Fruit fly (Drosophila melanogaster) whole organism, wandering third instar larva: ENCODE measurements around the gene hoip.

Source experiments
- CG32264 ChIP-seq: fragments of 200-800 bp; sonication (Bioruptor generic); optimal IDR thresholded peaks from 2 replicates; lab custom pipeline; 2016; ENCODE audit warnings: missing biosample characterization, missing genetic modification characterization
- CrebA ChIP-seq: fragments of 200-800 bp; sonication (Bioruptor generic); optimal IDR thresholded peaks from 2 replicates; lab custom pipeline; 2016; ENCODE audit warnings: missing biosample characterization, mild to moderate bottlenecking, missing genetic modification characterization, borderline replicate concordance
- Dfd ChIP-seq: fragments of >200 bp; optimal IDR thresholded peaks from 2 replicates; lab custom pipeline; 2017; ENCODE audit warnings: missing biosample characterization, missing genetic modification characterization
- Dif ChIP-seq: fragments of 200-275, 200-300 bp; sonication (Bioruptor generic); optimal IDR thresholded peaks from 2 replicates; lab custom pipeline; 2018; ENCODE audit warnings: missing biosample characterization, missing genetic modification characterization; ENCODE audit not compliant: partially characterized antibody
- GATAd ChIP-seq: sonication (Bioruptor generic); optimal IDR thresholded peaks from 2 replicates; lab custom pipeline; 2016; ENCODE audit warnings: missing biosample characterization, missing genetic modification characterization
- HLH106 ChIP-seq: fragments of 200-800 bp; optimal IDR thresholded peaks from 3 replicates; lab custom pipeline; 2019; ENCODE audit warnings: missing biosample characterization, mild to moderate bottlenecking, missing genetic modification characterization, moderate library complexity
- Hnf4 ChIP-seq: fragments of 200-800 bp; sonication (Bioruptor generic); optimal IDR thresholded peaks from 2 replicates; lab custom pipeline; 2016; ENCODE audit warnings: missing biosample characterization, mild to moderate bottlenecking, missing genetic modification characterization
- Hr78 ChIP-seq: fragments of >200 bp; optimal IDR thresholded peaks from 2 replicates; lab custom pipeline; 2017; ENCODE audit warnings: missing biosample characterization, missing genetic modification characterization
- Hr83 ChIP-seq: fragments of 200-300 bp; sonication (Bioruptor generic); optimal IDR thresholded peaks from 2 replicates; lab custom pipeline; 2016; ENCODE audit warnings: missing biosample characterization, mild to moderate bottlenecking, missing genetic modification characterization, moderate library complexity; ENCODE audit not compliant: poor library complexity, severe bottlenecking
- Jra ChIP-seq: sonication (Bioruptor generic); optimal IDR thresholded peaks from 2 replicates; lab custom pipeline; 2016; ENCODE audit warnings: missing biosample characterization, missing genetic modification characterization
- Mio ChIP-seq: sonication (Bioruptor generic); optimal IDR thresholded peaks from 2 replicates; lab custom pipeline; 2016; ENCODE audit warnings: missing biosample characterization, missing genetic modification characterization
- Myc ChIP-seq: fragments of >200 bp; optimal IDR thresholded peaks from 2 replicates; lab custom pipeline; 2017
- OdsH ChIP-seq: fragments of 200-800 bp; sonication (Bioruptor generic); optimal IDR thresholded peaks from 2 replicates; lab custom pipeline; 2016; ENCODE audit warnings: missing biosample characterization, mild to moderate bottlenecking, missing genetic modification characterization
- Rel ChIP-seq, 2 experiments: fragments of 200-800 bp; sonication (Bioruptor generic) in 1 of 2; optimal IDR thresholded peaks; 2 replicates in 1 of 2; 3 replicates in 1 of 2; lab custom pipeline; 2016 to 2019; ENCODE audit warnings: mild to moderate bottlenecking in 2 of 2, missing biosample characterization in 2 of 2, missing genetic modification characterization in 2 of 2, moderate library complexity in 1 of 2
- Sp1 ChIP-seq: fragments of 200-800 bp; sonication (Bioruptor generic); optimal IDR thresholded peaks from 3 replicates; lab custom pipeline; 2019; ENCODE audit warnings: missing biosample characterization, mild to moderate bottlenecking, missing genetic modification characterization, moderate library complexity
- Vsx2 ChIP-seq: fragments of 200-300, 225-300 bp; sonication (Bioruptor generic); optimal IDR thresholded peaks from 2 replicates; lab custom pipeline; 2018; ENCODE audit warnings: missing biosample characterization, missing genetic modification characterization; ENCODE audit not compliant: partially characterized antibody
- br ChIP-seq: fragments of 200-800 bp; sonication (Bioruptor generic); optimal IDR thresholded peaks from 2 replicates; lab custom pipeline; 2016; ENCODE audit warnings: missing biosample characterization, missing genetic modification characterization
- brk ChIP-seq: fragments of 200-800 bp; sonication (Bioruptor generic); optimal IDR thresholded peaks from 2 replicates; lab custom pipeline; 2016; ENCODE audit warnings: missing biosample characterization, mild to moderate bottlenecking, missing genetic modification characterization
- dl ChIP-seq, 2 experiments: fragments of 175-275, 200-275 bp in 1 of 2; fragments of 200-275 bp in 1 of 2; sonication (Bioruptor generic); optimal IDR thresholded peaks; lab custom pipeline; 2018; ENCODE audit warnings: mild to moderate bottlenecking in 2 of 2, missing biosample characterization in 2 of 2, missing genetic modification characterization in 2 of 2, moderate library complexity in 2 of 2; ENCODE audit not compliant: partially characterized antibody in 2 of 2, insufficient read depth in 1 of 2
- dmrt93B ChIP-seq: fragments of 200-800 bp; sonication (Bioruptor generic); optimal IDR thresholded peaks from 2 replicates; lab custom pipeline; 2018; ENCODE audit warnings: missing biosample characterization, mild to moderate bottlenecking, missing genetic modification characterization
- dsf ChIP-seq: sonication (Bioruptor generic); optimal IDR thresholded peaks from 2 replicates; lab custom pipeline; 2016; ENCODE audit warnings: missing biosample characterization, missing genetic modification characterization, borderline replicate concordance
- ey ChIP-seq: fragments of 200-800 bp; sonication (Bioruptor generic); optimal IDR thresholded peaks from 2 replicates; lab custom pipeline; 2016; ENCODE audit warnings: missing biosample characterization, missing genetic modification characterization
- foxo ChIP-seq, 2 experiments: fragments of 200-800 bp; sonication (Bioruptor generic); optimal IDR thresholded peaks; 2 replicates in 1 of 2; 3 replicates in 1 of 2; lab custom pipeline; 2016 to 2017; ENCODE audit warnings: missing biosample characterization in 2 of 2, missing genetic modification characterization in 2 of 2
- fru ChIP-seq: fragments of 200-800 bp; sonication (Bioruptor generic); optimal IDR thresholded peaks from 3 replicates; lab custom pipeline; 2016; ENCODE audit warnings: missing biosample characterization, mild to moderate bottlenecking, missing genetic modification characterization
- h ChIP-seq: fragments of 200-800 bp; sonication (Bioruptor generic); optimal IDR thresholded peaks from 3 replicates; lab custom pipeline; 2016; ENCODE audit warnings: missing biosample characterization, mild to moderate bottlenecking, missing genetic modification characterization
- jim ChIP-seq: fragments of 175-275, 200-325 bp; sonication (Bioruptor generic); optimal IDR thresholded peaks from 2 replicates; lab custom pipeline; 2016; ENCODE audit warnings: missing biosample characterization, mild to moderate bottlenecking, missing genetic modification characterization
- lola ChIP-seq: fragments of >200 bp; optimal IDR thresholded peaks from 2 replicates; lab custom pipeline; 2017; ENCODE audit warnings: missing biosample characterization, missing genetic modification characterization
- pan ChIP-seq: fragments of >200 bp; optimal IDR thresholded peaks from 2 replicates; lab custom pipeline; 2017
- rgr ChIP-seq: fragments of 200-800 bp; sonication (Bioruptor generic); optimal IDR thresholded peaks from 3 replicates; lab custom pipeline; 2016; ENCODE audit warnings: missing biosample characterization, mild to moderate bottlenecking, missing genetic modification characterization
- sv ChIP-seq: fragments of 200-800 bp; sonication (Bioruptor generic); optimal IDR thresholded peaks from 3 replicates; lab custom pipeline; 2016; ENCODE audit warnings: missing biosample characterization, missing genetic modification characterization
- tai ChIP-seq: sonication (Bioruptor generic); optimal IDR thresholded peaks from 2 replicates; lab custom pipeline; 2016; ENCODE audit warnings: missing biosample characterization, missing genetic modification characterization
- woc ChIP-seq: sonication (Bioruptor generic); optimal IDR thresholded peaks from 2 replicates; lab custom pipeline; 2016; ENCODE audit warnings: missing biosample characterization, mild to moderate bottlenecking, missing genetic modification characterization

hoip gene

dm6 chr2L:9699615-9700014 lies at the start of gene hoip:
Gene hoip, plus strand, starts transcription at chr2L:9699791.
- TF ChIP-seq Hnf4 (GFP tag; lab: Kevin White, UChicago) (peak; percentile 14), foxo (GFP tag; optimal IDR thresholded peaks at IDR 0.05; lab: Kevin White, UChicago) (no peak), OdsH (GFP tag; lab: Kevin White, UChicago) (no peak), br (GFP tag; lab: Kevin White, UChicago) (no peak), lola (GFP tag; lab: Kevin White, UChicago) (no peak), woc (GFP tag; lab: Kevin White, UChicago) (no peak), pan (lab: Kevin White, UChicago) (no peak), Hr83 (no peak), Rel (GFP tag; optimal IDR thresholded peaks at IDR 0.05; lab: Kevin White, UChicago) (no peak), Rel (tag; optimal IDR thresholded peaks at IDR 0.05; lab: Kevin White, UChicago) (peak; percentile 63), jim (GFP tag; lab: Kevin White, UChicago) (no peak), brk (GFP tag; lab: Kevin White, UChicago) (peak; percentile 43), h (GFP tag; lab: Kevin White, UChicago) (no peak), dsf (GFP tag; lab: Kevin White, UChicago) (no peak)

dm6 chr2L:9656300-9656699 lies 43.3 kb upstream of the hoip start, which contains the start of gene CG33299:
Gene CG33299, plus strand, starts transcription at chr2L:9656600.
- TF ChIP-seq dmrt93B (GFP tag; lab: Kevin White, UChicago) (no peak), sv (no peak)

DNA sequence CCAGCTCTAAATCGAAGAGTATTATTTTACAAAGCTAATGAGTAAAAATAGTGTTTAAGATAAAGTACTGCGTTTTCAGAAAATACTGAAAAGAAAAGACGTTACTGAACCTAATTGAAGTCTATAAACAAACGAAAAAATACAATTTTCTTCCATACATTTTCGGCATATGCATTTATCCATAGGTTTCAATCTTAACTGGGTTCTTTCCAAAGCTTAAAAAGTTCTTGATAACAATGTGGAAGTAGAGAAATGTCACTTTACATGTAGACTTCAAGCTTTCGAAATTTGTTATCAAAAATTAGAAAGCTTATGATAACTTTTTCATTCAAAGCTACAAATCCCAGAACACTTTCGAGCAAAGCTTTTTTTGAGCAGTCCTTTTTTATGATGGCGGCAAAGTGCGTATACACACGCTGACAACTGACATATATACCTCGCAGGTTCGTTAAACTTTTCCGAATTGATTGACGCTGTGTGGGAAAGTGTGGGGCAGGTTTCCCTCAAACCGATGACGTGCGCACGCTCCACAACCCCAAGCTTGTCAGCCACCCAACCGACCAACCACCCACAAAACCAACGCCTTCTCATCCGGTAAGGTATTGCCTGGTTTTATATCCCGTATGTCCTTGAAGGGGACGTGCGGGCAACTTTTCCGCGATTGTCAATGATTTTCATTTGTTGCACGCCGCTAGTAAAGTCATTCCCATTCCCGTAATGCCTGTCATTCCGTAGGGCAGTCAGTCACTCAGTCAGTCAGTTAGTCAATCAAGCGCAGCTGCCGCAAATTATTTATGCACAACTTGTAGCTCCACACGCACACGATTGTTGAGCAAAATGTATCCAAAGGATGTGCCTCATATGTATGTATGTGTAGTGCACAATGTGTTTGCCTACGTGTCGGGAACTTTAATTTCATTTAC lies 42.1 kb upstream of the hoip start:
- TF ChIP-seq brk (GFP tag; lab: Kevin White, UChicago) (no peak), ey (GFP tag; lab: Kevin White, UChicago) (no peak)
- TF ChIP-seq, all 38 proteins: peak for 0

- peak; percentile 25 for TF ChIP-seq sv
- TF ChIP-seq Sp1 (GFP tag; lab: Kevin White, UChicago): no peak
- no peak for TF ChIP-seq fru (GFP tag; lab: Kevin White, UChicago)
- TF ChIP-seq Myc (lab: Kevin White, UChicago): no peak
- peak; percentile 14 for TF ChIP-seq HLH106 (tag; lab: Kevin White, UChicago)
- no peak for TF ChIP-seq woc (GFP tag; lab: Kevin White, UChicago)
- no peak for TF ChIP-seq Dfd (GFP tag; lab: Kevin White, UChicago)
These were observed 39.1 kb upstream of the hoip start for dm6 chr2L:9660516-9660920.

dm6 chr2L:9662977-9663376 lies 36.6 kb upstream of the hoip start:
- TF ChIP-seq Dif (GFP tag; lab: Kevin White, UChicago): no peak
- no peak for TF ChIP-seq rgr
- no peak for TF ChIP-seq Dfd (GFP tag; lab: Kevin White, UChicago)
- TF ChIP-seq sv: no peak
- no peak for TF ChIP-seq tai (GFP tag; lab: Kevin White, UChicago)
- no peak for TF ChIP-seq Hnf4 (GFP tag; lab: Kevin White, UChicago)
- TF ChIP-seq br (GFP tag; lab: Kevin White, UChicago): no peak
- TF ChIP-seq CG32264 (GFP tag; lab: Kevin White, UChicago): no peak
- TF ChIP-seq Sp1 (GFP tag; lab: Kevin White, UChicago): no peak
- no peak for TF ChIP-seq Hr83
- no peak for TF ChIP-seq GATAd (GFP tag; lab: Kevin White, UChicago)
- no peak for TF ChIP-seq jim (GFP tag; lab: Kevin White, UChicago)

DNA sequence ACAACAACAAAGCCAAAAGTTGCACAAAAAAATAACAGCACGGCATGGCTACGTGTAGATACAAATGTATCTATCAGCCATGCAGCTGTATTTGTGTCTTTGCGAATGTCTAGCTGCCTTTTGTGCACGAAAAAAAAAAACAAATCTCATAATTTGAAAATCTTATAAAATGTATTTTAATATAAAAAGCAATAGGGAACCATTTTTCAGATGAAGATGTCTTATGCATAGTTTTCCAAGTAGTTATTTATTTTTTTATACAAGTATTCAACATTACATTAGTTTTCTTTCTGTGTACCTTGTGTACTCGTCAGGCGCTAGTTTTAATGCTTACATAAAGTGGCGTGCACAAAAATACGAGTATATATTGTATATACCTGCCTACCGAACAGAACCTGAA lies 30.2 kb upstream of the hoip start:
- TF ChIP-seq jim (GFP tag; lab: Kevin White, UChicago) (no peak), Dfd (GFP tag; lab: Kevin White, UChicago) (no peak), Jra (no peak), Myc (lab: Kevin White, UChicago) (no peak), br (GFP tag; lab: Kevin White, UChicago) (no peak), Mio (GFP tag; lab: Kevin White, UChicago) (no peak), Vsx2 (no peak), sv (no peak), Hr78 (GFP tag; lab: Kevin White, UChicago) (no peak), dl (GFP tag; optimal IDR thresholded peaks at IDR 0.05; lab: Kevin White, UChicago; ENCODE audit: insufficient read depth in 1 of 2, partially characterized antibody in 2 of 2) (no peak), HLH106 (tag; lab: Kevin White, UChicago) (no peak), CrebA (GFP tag; lab: Kevin White, UChicago) (no peak), Hr83 (no peak), pan (lab: Kevin White, UChicago) (no peak)
- TF ChIP-seq, all 38 proteins: peak for 0
